Fruit fly (Drosophila melanogaster) whole organism, embryonic: ENCODE data around the gene mRpL10.

Source experiments
- CG10147 ChIP-seq: fragments of 200-800 bp; sonication (Bioruptor generic); optimal IDR thresholded peaks from 2 replicates; lab custom pipeline; 2019; ENCODE audit warnings: missing biosample characterization, mild to moderate bottlenecking, missing genetic modification characterization, moderate library complexity
- CG10431 ChIP-seq: fragments of 200-800 bp; sonication (Bioruptor generic); optimal IDR thresholded peaks from 3 replicates; lab custom pipeline; 2018; ENCODE audit warnings: missing biosample characterization, mild to moderate bottlenecking, missing genetic modification characterization
- CG11085 ChIP-seq: fragments of 200-800 bp; sonication (Bioruptor generic); IDR thresholded peaks from 2 replicates; pipeline ENCODE4 v1.3.6; 2022; ENCODE audit warnings: missing biosample characterization, missing genetic modification characterization
- CG11504 ChIP-seq: fragments of 200-800 bp; sonication (Bioruptor generic); optimal IDR thresholded peaks from 3 replicates; lab custom pipeline; 2019; ENCODE audit warnings: missing biosample characterization, mild to moderate bottlenecking, missing genetic modification characterization, moderate library complexity
- CG12744 ChIP-seq: fragments of 200-800 bp; sonication (Bioruptor generic); optimal IDR thresholded peaks from 2 replicates; lab custom pipeline; 2016; ENCODE audit warnings: missing biosample characterization, missing genetic modification characterization
- CG13123 ChIP-seq: fragments of 200-800 bp; sonication (Bioruptor generic); optimal IDR thresholded peaks from 2 replicates; lab custom pipeline; 2016; ENCODE audit warnings: missing biosample characterization, missing genetic modification characterization
- CG14050 ChIP-seq: fragments of 200-800 bp; sonication (Bioruptor generic); IDR thresholded peaks from 3 replicates; pipeline ENCODE4 v1.3.6; 2022; ENCODE audit warnings: missing biosample characterization, missing genetic modification characterization
- CG15479 ChIP-seq: fragments of 200-800 bp; sonication (Bioruptor generic); optimal IDR thresholded peaks from 3 replicates; lab custom pipeline; 2019; ENCODE audit warnings: missing biosample characterization, mild to moderate bottlenecking, missing genetic modification characterization, moderate library complexity
- CG17829 ChIP-seq: fragments of 200-800 bp; optimal IDR thresholded peaks from 2 replicates; lab custom pipeline; 2019; ENCODE audit warnings: missing biosample characterization, mild to moderate bottlenecking, missing genetic modification characterization, moderate library complexity
- CG18262 ChIP-seq: fragments of 200-800 bp; optimal IDR thresholded peaks from 3 replicates; lab custom pipeline; 2019; ENCODE audit warnings: missing biosample characterization, mild to moderate bottlenecking, missing genetic modification characterization, moderate library complexity
- CG2129 ChIP-seq: fragments of 200-800 bp; sonication (Bioruptor generic); IDR thresholded peaks from 2 replicates; pipeline ENCODE4 v1.3.6; 2022; ENCODE audit warnings: missing biosample characterization, missing genetic modification characterization; ENCODE audit not compliant: partially characterized antibody
- CG2202 ChIP-seq: fragments of 200-800 bp; sonication (Bioruptor generic); optimal IDR thresholded peaks from 2 replicates; lab custom pipeline; 2018; ENCODE audit warnings: missing biosample characterization, mild to moderate bottlenecking, missing genetic modification characterization
- CG31441 ChIP-seq: fragments of 200-800 bp; sonication (Bioruptor generic); IDR thresholded peaks from 2 replicates; pipeline ENCODE4 v1.3.6; 2022; ENCODE audit warnings: missing biosample characterization, missing genetic modification characterization
- CG33557 ChIP-seq: fragments of 200-800 bp; sonication (Bioruptor generic); optimal IDR thresholded peaks from 2 replicates; lab custom pipeline; 2019; ENCODE audit warnings: missing biosample characterization, mild to moderate bottlenecking, missing genetic modification characterization, moderate library complexity
- CG3407 ChIP-seq: fragments of 200-800 bp; sonication (Bioruptor generic); optimal IDR thresholded peaks from 2 replicates; lab custom pipeline; 2018; ENCODE audit warnings: missing biosample characterization, mild to moderate bottlenecking, missing genetic modification characterization
- CG34224 ChIP-seq: fragments of 200-800 bp; sonication (Bioruptor generic); IDR thresholded peaks from 3 replicates; pipeline ENCODE4 v1.3.6; 2022; ENCODE audit warnings: missing biosample characterization, missing genetic modification characterization; ENCODE audit not compliant: partially characterized antibody
- CG3726 ChIP-seq: fragments of 200-800 bp; sonication (Bioruptor generic); IDR thresholded peaks from 3 replicates; pipeline ENCODE4, ENCODE4 v1.3.6; 2022; ENCODE audit warnings: missing biosample characterization, missing genetic modification characterization
- CG4617 ChIP-seq: fragments of 200-800 bp; sonication (Bioruptor generic); optimal IDR thresholded peaks from 3 replicates; lab custom pipeline; 2016; ENCODE audit warnings: missing biosample characterization, missing genetic modification characterization, borderline replicate concordance
- CG5180 ChIP-seq: fragments of 200-800 bp; sonication (Bioruptor generic); optimal IDR thresholded peaks from 3 replicates; lab custom pipeline; 2017; ENCODE audit warnings: missing biosample characterization, missing genetic modification characterization, mild to moderate bottlenecking, moderate library complexity, missing genetic modification reagents
- CG6765 ChIP-seq: fragments of 200-800 bp; sonication (Bioruptor generic); optimal IDR thresholded peaks from 3 replicates; lab custom pipeline; 2017; ENCODE audit warnings: missing biosample characterization, mild to moderate bottlenecking, missing genetic modification characterization
- CG7556 ChIP-seq: fragments of 200-800 bp; sonication (Bioruptor generic); optimal IDR thresholded peaks from 2 replicates; lab custom pipeline; 2017; ENCODE audit warnings: missing biosample characterization, mild to moderate bottlenecking, missing genetic modification characterization
- CG8924 ChIP-seq: fragments of 200-800 bp; optimal IDR thresholded peaks from 3 replicates; lab custom pipeline; 2019; ENCODE audit warnings: missing biosample characterization, mild to moderate bottlenecking, missing genetic modification characterization, moderate library complexity
- CG9727 ChIP-seq: fragments of 200-800 bp; sonication (Bioruptor generic); optimal IDR thresholded peaks from 3 replicates; lab custom pipeline; 2017; ENCODE audit warnings: missing biosample characterization, mild to moderate bottlenecking, missing genetic modification characterization
- D ChIP-seq, 2 experiments: fragments of 200-800 bp in 1 of 2; fragments of >200 bp in 1 of 2; sonication (Bioruptor generic) in 1 of 2; optimal IDR thresholded peaks; 2 replicates in 1 of 2; 3 replicates in 1 of 2; lab custom pipeline; 2017; ENCODE audit warnings: mild to moderate bottlenecking in 1 of 2, missing biosample characterization in 1 of 2, missing genetic modification characterization in 1 of 2, missing genetic modification reagents in 1 of 2
- D19B ChIP-seq: fragments of 200-800 bp; sonication (Bioruptor generic); optimal IDR thresholded peaks from 2 replicates; lab custom pipeline; 2017; ENCODE audit warnings: missing biosample characterization, mild to moderate bottlenecking, missing genetic modification characterization
- E2f1 ChIP-seq: fragments of 200-800 bp; sonication (Bioruptor generic); IDR thresholded peaks from 2 replicates; pipeline ENCODE4 v1.3.6; 2022; ENCODE audit warnings: missing biosample characterization, missing genetic modification characterization
- Ets97D ChIP-seq: fragments of 200-800 bp; sonication (Bioruptor generic); optimal IDR thresholded peaks from 3 replicates; lab custom pipeline; 2016; ENCODE audit warnings: missing biosample characterization, missing genetic modification characterization
- Hand ChIP-seq: fragments of 200-800 bp; sonication (Bioruptor generic); optimal IDR thresholded peaks from 2 replicates; lab custom pipeline; 2017; ENCODE audit warnings: mild to moderate bottlenecking, missing biosample characterization, missing genetic modification reagents, missing genetic modification characterization
- Hsf ChIP-seq: fragments of 200-800 bp; sonication (Bioruptor generic); optimal IDR thresholded peaks from 3 replicates; lab custom pipeline; 2016; ENCODE audit warnings: missing biosample characterization, missing genetic modification characterization
- Sox100B ChIP-seq: fragments of 200-800 bp; sonication (Bioruptor generic); optimal IDR thresholded peaks from 3 replicates; lab custom pipeline; 2018; ENCODE audit warnings: missing biosample characterization, mild to moderate bottlenecking, missing genetic modification characterization
- Trl ChIP-seq, 3 experiments: fragments of >200 bp in 2 of 3; fragments of 200-800 bp in 1 of 3; sonication (Bioruptor generic) in 1 of 3; optimal IDR thresholded peaks; 2 replicates in 1 of 3; 3 replicates in 2 of 3; lab custom pipeline; 2016 to 2017; ENCODE audit warnings: missing biosample characterization in 1 of 3, missing genetic modification characterization in 1 of 3
- YL-1 ChIP-seq: fragments of 200-800 bp; sonication (Bioruptor generic); optimal IDR thresholded peaks from 3 replicates; lab custom pipeline; 2017; ENCODE audit warnings: missing biosample characterization, mild to moderate bottlenecking, missing genetic modification characterization
- amos ChIP-seq: fragments of 200-800 bp; sonication (Bioruptor generic); IDR thresholded peaks from 2 replicates; pipeline ENCODE4 v1.3.6; 2022; ENCODE audit warnings: missing biosample characterization, missing genetic modification characterization; ENCODE audit not compliant: partially characterized antibody
- ara ChIP-seq: fragments of 200-800 bp; sonication (Bioruptor generic); IDR thresholded peaks from 2 replicates; pipeline ENCODE4 v1.3.6; 2022; ENCODE audit warnings: missing biosample characterization, missing genetic modification characterization
- az2 ChIP-seq: fragments of 200-800 bp; sonication (Bioruptor generic); optimal IDR thresholded peaks from 3 replicates; lab custom pipeline; 2016; ENCODE audit warnings: missing biosample characterization, missing genetic modification characterization
- btn ChIP-seq: fragments of 200-800 bp; sonication (Bioruptor generic); optimal IDR thresholded peaks from 2 replicates; lab custom pipeline; 2016; ENCODE audit warnings: missing biosample characterization, missing genetic modification characterization
- cato ChIP-seq: fragments of 200-800 bp; sonication (Bioruptor generic); optimal IDR thresholded peaks from 2 replicates; lab custom pipeline; 2016; ENCODE audit warnings: missing biosample characterization, missing genetic modification characterization, borderline replicate concordance
- cg ChIP-seq: fragments of 200-800 bp; sonication (Bioruptor generic); optimal IDR thresholded peaks from 3 replicates; lab custom pipeline; 2019; ENCODE audit warnings: missing biosample characterization, mild to moderate bottlenecking, missing genetic modification characterization, moderate library complexity
- chif ChIP-seq, 2 experiments: fragments of 200-800 bp; sonication (Bioruptor generic); optimal IDR thresholded peaks; 3 replicates each; lab custom pipeline; 2016; ENCODE audit warnings: missing biosample characterization in 2 of 2, missing genetic modification characterization in 2 of 2
- chinmo ChIP-seq: fragments of 200-800 bp; sonication (Bioruptor generic); IDR thresholded peaks from 4 replicates; pipeline ENCODE4 v1.3.6; 2022; ENCODE audit warnings: missing biosample characterization, missing genetic modification characterization; ENCODE audit not compliant: partially characterized antibody
- danr ChIP-seq: fragments of 200-800 bp; sonication (Bioruptor generic); IDR thresholded peaks from 2 replicates; pipeline ENCODE4 v1.3.6; 2022; ENCODE audit warnings: missing biosample characterization, missing genetic modification characterization
- ewg ChIP-seq: fragments of 200-800 bp; sonication (Bioruptor generic); optimal IDR thresholded peaks from 3 replicates; lab custom pipeline; 2017; ENCODE audit warnings: mild to moderate bottlenecking, missing biosample characterization, missing genetic modification reagents, missing genetic modification characterization
- fd64A ChIP-seq: fragments of 200-800 bp; sonication (Bioruptor generic); optimal IDR thresholded peaks from 3 replicates; lab custom pipeline; 2018; ENCODE audit warnings: missing biosample characterization, mild to moderate bottlenecking, missing genetic modification characterization
- hbn ChIP-seq: fragments of 200-800 bp; sonication (Bioruptor generic); IDR thresholded peaks from 2 replicates; pipeline ENCODE4 v1.3.6; 2022; ENCODE audit warnings: missing biosample characterization, missing genetic modification characterization; ENCODE audit not compliant: partially characterized antibody
- pita ChIP-seq: fragments of 200-800 bp; sonication (Bioruptor generic); optimal IDR thresholded peaks from 2 replicates; lab custom pipeline; 2017; ENCODE audit warnings: missing biosample characterization, mild to moderate bottlenecking, missing genetic modification characterization
- rib ChIP-seq: fragments of 200-800 bp; sonication (Bioruptor generic); IDR thresholded peaks from 2 replicates; pipeline ENCODE4 v1.3.6; 2022; ENCODE audit warnings: missing biosample characterization, missing genetic modification characterization
- tna ChIP-seq: fragments of 200-800 bp; sonication (Bioruptor generic); IDR thresholded peaks from 2 replicates; pipeline ENCODE4 v1.3.6; 2022; ENCODE audit warnings: missing biosample characterization, missing genetic modification characterization; ENCODE audit not compliant: partially characterized antibody
- zen2 ChIP-seq: fragments of 200-800 bp; sonication (Bioruptor generic); IDR thresholded peaks from 3 replicates; pipeline ENCODE4 v1.3.6; 2022; ENCODE audit warnings: missing biosample characterization, missing genetic modification characterization; ENCODE audit not compliant: partially characterized antibody
- zfh2 ChIP-seq: fragments of 200-800 bp; sonication (Bioruptor generic); optimal IDR thresholded peaks from 2 replicates; lab custom pipeline; 2016; ENCODE audit warnings: missing biosample characterization, missing genetic modification characterization

The mRpL10 gene

DNA sequence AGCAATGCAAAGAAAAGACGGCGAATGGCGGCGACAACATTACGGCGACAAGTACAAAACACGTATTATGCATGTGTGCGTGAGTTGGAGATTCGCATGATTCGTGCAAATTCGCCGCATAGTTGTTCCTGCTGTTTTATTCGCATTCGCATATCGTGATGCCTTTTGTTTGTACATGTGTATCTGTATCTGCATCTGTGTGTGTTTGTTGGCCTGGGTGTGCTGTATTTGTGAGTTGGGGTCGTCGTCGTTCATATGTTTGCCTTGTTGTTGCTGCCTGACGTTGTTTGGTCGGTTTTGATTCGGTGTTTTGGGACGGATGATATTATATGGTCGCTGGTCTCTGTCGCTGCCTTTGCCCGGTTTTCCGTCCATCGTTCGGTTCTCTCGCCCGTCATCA lies 43.9 kb downstream of the mRpL10 start:
- TF ChIP-seq rib (GFP tag; lab: Robert Waterston, UW) (peak; percentile 61; the same call in 1 of the 2 replicates), CG10147 (GFP tag; lab: Kevin White, UChicago) (no peak), CG2202 (tag; lab: Kevin White, UChicago) (no peak), tna (GFP tag; lab: Robert Waterston, UW) (no peak), D (optimal IDR thresholded peaks at IDR 0.05; lab: Kevin White, UChicago) (peak; percentile 28), D (GFP tag; optimal IDR thresholded peaks at IDR 0.05; lab: Kevin White, UChicago) (no peak), CG9727 (GFP tag; lab: Kevin White, UChicago) (no peak), chinmo (peak; percentile 70; the same call in 2 of the 4 replicates), btn (GFP tag; lab: Kevin White, UChicago) (no peak), CG34224 (peak; percentile 7; the same call in 1 of the 3 replicates), CG5180 (GFP tag; lab: Kevin White, UChicago) (no peak), CG33557 (no peak), CG15479 (GFP tag; lab: Kevin White, UChicago) (peak; percentile 15), hbn (peak; percentile 16; the same call in 1 of the 2 replicates), Sox100B (GFP tag; lab: Kevin White, UChicago) (no peak), CG17829 (tag; lab: Kevin White, UChicago) (no peak), CG6765 (GFP tag; lab: Kevin White, UChicago) (no peak), CG7556 (no peak), cg (peak; percentile 60), CG2129 (0 out of 2 replicates have a peak, but pooled peaks have one; percentile 19), az2 (no peak), YL-1 (no peak), CG4617 (GFP tag; lab: Kevin White, UChicago) (no peak), zen2 (GFP tag; lab: Robert Waterston, UW) (no peak), CG12744 (GFP tag; lab: Kevin White, UChicago) (no peak), CG11085 (GFP tag; lab: Robert Waterston, UW) (no peak), ara (GFP tag; lab: Robert Waterston, UW) (no peak), CG10431 (no peak)
- TF ChIP-seq, all 482 proteins: peak for 8

DNA sequence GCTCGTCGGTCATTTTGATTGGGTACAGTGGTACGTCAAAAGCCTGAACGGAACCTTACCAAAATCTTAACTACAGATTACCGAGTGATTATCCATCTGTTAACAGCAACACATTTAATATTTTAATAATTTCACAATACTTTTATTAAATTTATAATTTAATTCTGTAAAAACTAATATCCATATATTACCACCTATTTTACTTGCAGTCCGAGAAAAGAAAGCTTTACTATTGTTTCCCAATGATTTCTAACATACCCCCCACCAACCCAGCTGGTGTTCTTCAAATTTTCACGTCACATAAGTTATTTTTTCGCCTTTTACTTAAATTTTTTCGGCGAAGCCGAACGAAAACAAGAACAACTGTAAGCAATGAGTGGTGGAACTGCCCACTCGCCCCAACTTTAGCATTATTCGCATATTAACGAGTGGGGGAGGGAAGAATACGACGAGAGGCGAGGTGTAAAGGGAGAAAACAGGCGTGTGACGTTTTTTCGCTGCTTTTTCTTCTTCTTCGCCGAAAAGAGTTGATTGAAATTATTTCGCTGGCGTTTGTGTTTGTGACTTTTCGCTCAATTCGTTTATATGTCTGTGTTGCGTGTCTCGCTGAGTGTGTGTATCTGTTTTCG lies 44.4 kb downstream of the mRpL10 start:
- TF ChIP-seq zfh2, result peak; percentile 24
- no peak for TF ChIP-seq pita
- TF ChIP-seq CG31441 (GFP tag; lab: Robert Waterston, UW), result peak; percentile 70
- TF ChIP-seq CG8924 (tag; lab: Kevin White, UChicago), result peak; percentile 53
- no peak for TF ChIP-seq Hsf (GFP tag; lab: Kevin White, UChicago)
- no peak for TF ChIP-seq chif (GFP tag; optimal IDR thresholded peaks at IDR 0.05; lab: Kevin White, UChicago)
- no peak for TF ChIP-seq danr
- no peak for TF ChIP-seq CG3726 (GFP tag; lab: Robert Waterston, UW)
- peak; percentile 10 for TF ChIP-seq ewg (GFP tag; lab: Kevin White, UChicago)
- peak in 1 of 2 experiments; percentile 45 for TF ChIP-seq Trl (optimal IDR thresholded peaks at IDR 0.05; lab: Kevin White, UChicago)
- no peak for TF ChIP-seq Trl (GFP tag; optimal IDR thresholded peaks at IDR 0.05; lab: Kevin White, UChicago)
- TF ChIP-seq CG11504 (tag; lab: Kevin White, UChicago), result peak; percentile 66
- TF ChIP-seq CG18262 (tag; lab: Kevin White, UChicago), result peak; percentile 64
- TF ChIP-seq Ets97D (GFP tag; lab: Kevin White, UChicago), result no peak
- TF ChIP-seq fd64A, result no peak
- peak; percentile 9 for TF ChIP-seq CG3407 (GFP tag; lab: Kevin White, UChicago)
- TF ChIP-seq cato, result peak; percentile 7
- no peak for TF ChIP-seq CG14050
- peak; percentile 73 for TF ChIP-seq D19B
- no peak for TF ChIP-seq CG13123
- peak; percentile 38; the same call in 1 of the 2 replicates for TF ChIP-seq E2f1 (GFP tag; lab: Robert Waterston, UW)
- TF ChIP-seq Hand (GFP tag; lab: Kevin White, UChicago), result peak; percentile 37
- peak; percentile 14; the same call in 1 of the 2 replicates for TF ChIP-seq amos (GFP tag; lab: Robert Waterston, UW)
